Worm (Caenorhabditis elegans): ENCODE data around the gene col-183.

ce11 chrX:13493762-13494161 is 26.2 kb upstream of the col-183 start:
- TF ChIP-seq ceh-88 (GFP tag; IDR thresholded peaks at IDR 0.05) (no peak), aly-2 (tag; optimal IDR thresholded peaks at IDR 0.05) (no peak), ztf-4 (tag; optimal IDR thresholded peaks at IDR 0.05) (no peak), ama-1 (optimal IDR thresholded peaks at IDR 0.05) (no peak)

Data from whole organism, L1 larva.